Fruit fly (Drosophila melanogaster) whole organism, prepupa: Measurements from ENCODE around the gene Ip259.

ENCODE experiments used
- Blimp-1 ChIP-seq: fragments of 200-800 bp; sonication (Bioruptor generic); optimal IDR thresholded peaks from 3 replicates; lab custom pipeline; 2017; ENCODE audit warnings: missing biosample characterization, missing genetic modification characterization, mild to moderate bottlenecking, moderate library complexity, missing genetic modification reagents
- CG16779 ChIP-seq: fragments of 200-800 bp; sonication (Bioruptor generic); optimal IDR thresholded peaks from 3 replicates; lab custom pipeline; 2017; ENCODE audit warnings: missing biosample characterization, mild to moderate bottlenecking, missing genetic modification characterization
- CG3919 ChIP-seq: fragments of 200-800 bp; sonication (Bioruptor generic); optimal IDR thresholded peaks from 3 replicates; lab custom pipeline; 2016; ENCODE audit warnings: missing biosample characterization, missing genetic modification characterization
- Ets21C ChIP-seq: fragments of 200-800 bp; sonication (Bioruptor generic); optimal IDR thresholded peaks from 3 replicates; lab custom pipeline; 2016; ENCODE audit warnings: missing biosample characterization, missing genetic modification characterization
- Ets96B ChIP-seq: fragments of 200-800 bp; optimal IDR thresholded peaks from 2 replicates; lab custom pipeline; 2019; ENCODE audit warnings: missing biosample characterization, mild to moderate bottlenecking, missing genetic modification characterization, moderate library complexity
- Gug ChIP-seq: fragments of 200-800 bp; sonication (Bioruptor generic); IDR thresholded peaks from 2 replicates; pipeline ENCODE4 v1.3.6; 2022; ENCODE audit warnings: missing biosample characterization, missing genetic modification characterization
- Smox ChIP-seq: fragments of 200-800 bp; sonication (Bioruptor generic); optimal IDR thresholded peaks from 3 replicates; lab custom pipeline; 2016; ENCODE audit warnings: missing biosample characterization, missing genetic modification characterization
- acj6 ChIP-seq: fragments of 200-800 bp; sonication (Bioruptor generic); optimal IDR thresholded peaks from 3 replicates; lab custom pipeline; 2016; ENCODE audit warnings: missing biosample characterization, missing genetic modification characterization
- eg ChIP-seq: fragments of 200-800 bp; sonication (Bioruptor generic); IDR thresholded peaks from 3 replicates; pipeline ENCODE4 v1.3.6; 2022; ENCODE audit warnings: missing biosample characterization, missing genetic modification characterization
- fkh ChIP-seq: fragments of 200-800 bp; sonication (Bioruptor generic); optimal IDR thresholded peaks from 3 replicates; lab custom pipeline; 2017; ENCODE audit warnings: missing biosample characterization, mild to moderate bottlenecking, missing genetic modification characterization, moderate library complexity
- salr ChIP-seq, 2 experiments: fragments of 200-800 bp; sonication (Bioruptor generic); optimal IDR thresholded peaks; 3 replicates each; lab custom pipeline; 2016 to 2018; ENCODE audit warnings: missing biosample characterization in 2 of 2, missing genetic modification characterization in 2 of 2, mild to moderate bottlenecking in 1 of 2
- vri ChIP-seq: fragments of 200-800 bp; sonication (Bioruptor generic); optimal IDR thresholded peaks from 3 replicates; lab custom pipeline; 2016; ENCODE audit warnings: missing biosample characterization, mild to moderate bottlenecking, missing genetic modification characterization

DNA sequence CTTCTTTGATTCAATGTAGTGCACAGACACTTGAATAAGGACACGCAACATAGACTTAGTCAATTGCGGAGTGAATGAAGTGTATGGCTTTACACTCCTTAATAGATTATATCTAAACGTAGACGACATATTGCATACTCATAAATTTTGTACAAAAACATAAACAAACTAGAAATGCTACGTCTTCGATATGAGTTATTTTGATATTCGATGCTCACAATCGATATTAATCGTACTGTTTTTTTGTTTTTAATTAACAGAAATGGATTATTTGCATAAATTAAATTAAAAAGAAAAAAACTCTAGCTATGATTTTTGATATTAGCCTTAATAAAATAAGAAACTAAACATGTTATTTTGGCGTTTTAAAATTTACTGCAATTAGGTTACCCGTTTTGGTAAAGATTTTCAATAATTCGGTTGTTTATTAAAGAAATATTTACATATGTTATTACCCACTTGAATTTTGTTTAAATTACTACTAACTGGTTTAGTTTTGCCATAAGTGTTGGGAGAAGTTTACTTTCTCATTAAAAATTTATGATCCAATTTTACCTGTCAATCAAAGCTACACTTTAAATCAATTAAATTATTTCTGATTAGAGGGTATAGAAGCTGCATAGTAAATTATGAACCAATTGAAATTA, 3.0 kb upstream of the Ip259 start, which contains the start of the genes CG17768, LSm-4 and Ir31a:
- TF ChIP-seq Ets96B: no peak
- TF ChIP-seq salr (GFP tag; optimal IDR thresholded peaks at IDR 0.05; lab: Kevin White, UChicago): no peak
- no peak for TF ChIP-seq acj6 (GFP tag; lab: Kevin White, UChicago)
- no peak for TF ChIP-seq CG16779 (tag; lab: Kevin White, UChicago)
- TF ChIP-seq Gug (GFP tag; lab: Robert Waterston, UW): no peak
- TF ChIP-seq Smox (GFP tag; lab: Kevin White, UChicago): no peak
- no peak for TF ChIP-seq Blimp-1 (GFP tag; lab: Kevin White, UChicago)
- TF ChIP-seq vri: no peak
- no peak for TF ChIP-seq CG3919 (GFP tag; lab: Kevin White, UChicago)
- no peak for TF ChIP-seq Ets21C (GFP tag; lab: Kevin White, UChicago)
- no peak for TF ChIP-seq eg
- TF ChIP-seq fkh (GFP tag; lab: Kevin White, UChicago): peak; percentile 33
